Worm (Caenorhabditis elegans) whole organism, L4 larva: ENCODE measurements around the gene abcf-3.

ENCODE experiments used
- F26F4.8 ChIP-seq: fragments of 200-800 bp; sonication (Bioruptor generic); conservative IDR thresholded peaks from 2 replicates; pipeline ENCODE4 v1.3.6; 2022; ENCODE audit warnings: missing genetic modification characterization, missing compliant biosample characterization
- R02D3.7 ChIP-seq: fragments of 150-350 bp; sonication (generic microtip); optimal IDR thresholded peaks from 3 replicates; lab custom pipeline; 2014; ENCODE audit warnings: missing biosample characterization, missing genetic modification characterization
- T20F7.1 ChIP-seq: fragments of 200-800 bp; sonication (Bioruptor generic); optimal IDR thresholded peaks from 2 replicates; lab custom pipeline; 2018; ENCODE audit warnings: mild to moderate bottlenecking, missing genetic modification characterization, missing compliant biosample characterization
- T26A8.4 ChIP-seq: fragments of 200-800 bp; sonication (Bioruptor generic); IDR thresholded peaks from 2 replicates; pipeline ENCODE4 v1.3.6; 2022; ENCODE audit warnings: missing genetic modification characterization, missing compliant biosample characterization
- Y105C5A.15 ChIP-seq: fragments of 200-800 bp; sonication (Bioruptor generic); IDR thresholded peaks from 2 replicates; pipeline ENCODE4 v1.3.6; 2022; ENCODE audit warnings: missing genetic modification characterization, missing compliant biosample characterization
- Y5F2A.4 ChIP-seq: fragments of 200-800 bp; sonication (Bioruptor generic); optimal IDR thresholded peaks from 2 replicates; lab custom pipeline; 2018; ENCODE audit warnings: mild to moderate bottlenecking, missing genetic modification characterization, missing compliant biosample characterization
- ZK337.2 ChIP-seq: fragments of 200-800 bp; sonication (Bioruptor generic); IDR thresholded peaks from 2 replicates; pipeline ENCODE4 v1.3.6; 2022; ENCODE audit warnings: missing genetic modification reagents, missing genetic modification characterization, missing compliant biosample characterization
- aha-1 ChIP-seq: fragments of 150-350 bp; peaks from one replicate; lab custom pipeline; 2014; ENCODE audit warnings: missing biosample characterization, missing genetic modification characterization
- ama-1 ChIP-seq: fragments of 150-350 bp; optimal IDR thresholded peaks from 2 replicates; lab custom pipeline; 2014; ENCODE audit warnings: inconsistent platforms, mixed read lengths
- arid-1 ChIP-seq: fragments of 200-800 bp; sonication (Bioruptor generic); conservative IDR thresholded peaks from 2 replicates; pipeline ENCODE4 v1.3.6; 2022; ENCODE audit warnings: missing genetic modification reagents, missing genetic modification characterization, missing compliant biosample characterization
- attf-4 ChIP-seq: sonication (generic microtip); optimal IDR thresholded peaks from 3 replicates; lab custom pipeline; 2017; ENCODE audit warnings: missing biosample characterization, missing genetic modification characterization
- ceh-44 ChIP-seq: fragments of 200-800 bp; sonication (Bioruptor generic); IDR thresholded peaks from 2 replicates; pipeline ENCODE4 v1.3.6; 2022; ENCODE audit warnings: missing genetic modification reagents, missing genetic modification characterization, missing compliant biosample characterization
- ceh-82 ChIP-seq: sonication (generic microtip); optimal IDR thresholded peaks from 2 replicates; lab custom pipeline; 2017; ENCODE audit warnings: missing biosample characterization, missing genetic modification characterization
- ces-1 ChIP-seq: fragments of 150-350 bp; sonication (generic microtip); optimal IDR thresholded peaks from 4 replicates; lab custom pipeline; 2014; ENCODE audit warnings: missing biosample characterization, missing genetic modification reagents, missing genetic modification characterization
- daf-12 ChIP-seq: fragments of 150-350 bp; optimal IDR thresholded peaks from 2 replicates; lab custom pipeline; 2014; ENCODE audit warnings: missing biosample characterization, missing genetic modification reagents, missing genetic modification characterization
- daf-19 ChIP-seq: fragments of 200-800 bp; sonication (Bioruptor generic); conservative IDR thresholded peaks from 2 replicates; pipeline ENCODE4 v1.3.6; 2022; ENCODE audit warnings: missing genetic modification characterization, missing compliant biosample characterization
- dmd-8 ChIP-seq: fragments of 200-800 bp; sonication (Bioruptor generic); IDR thresholded peaks from 2 replicates; pipeline ENCODE4 v1.3.6; 2022; ENCODE audit warnings: missing genetic modification characterization, missing compliant biosample characterization
- dpl-1 ChIP-seq: fragments of 150-350 bp; optimal IDR thresholded peaks from 2 replicates; lab custom pipeline; 2014; ENCODE audit warnings: missing biosample characterization, missing genetic modification reagents, missing genetic modification characterization
- egl-27 ChIP-seq: sonication (generic microtip); optimal IDR thresholded peaks from 3 replicates; lab custom pipeline; 2017; ENCODE audit warnings: missing biosample characterization, missing genetic modification reagents, missing genetic modification characterization
- egl-43 ChIP-seq: fragments of 200-800 bp; sonication (Bioruptor generic); IDR thresholded peaks from 2 replicates; pipeline ENCODE4 v1.3.6; 2022; ENCODE audit warnings: missing genetic modification reagents, missing genetic modification characterization, missing compliant biosample characterization
- fkh-10 ChIP-seq: fragments of 150-350 bp; optimal IDR thresholded peaks from 2 replicates; lab custom pipeline; 2014; ENCODE audit warnings: missing biosample characterization, missing genetic modification reagents, missing genetic modification characterization
- hlh-30 ChIP-seq: sonication (generic microtip); optimal IDR thresholded peaks from 2 replicates; lab custom pipeline; 2017; ENCODE audit warnings: antibody characterized with exemption, mild to moderate bottlenecking, missing genetic modification characterization, missing compliant biosample characterization; ENCODE audit not compliant: insufficient read depth
- lin-1 ChIP-seq: fragments of 200-800 bp; sonication (Bioruptor generic); IDR thresholded peaks from 2 replicates; pipeline ENCODE4 v1.3.6; 2022; ENCODE audit warnings: missing genetic modification reagents, missing genetic modification characterization, missing compliant biosample characterization
- lin-15B ChIP-seq: fragments of 150-350 bp; sonication (generic microtip); optimal IDR thresholded peaks from 3 replicates; lab custom pipeline; 2014; ENCODE audit warnings: missing biosample characterization, missing genetic modification characterization
- lin-39 ChIP-seq: fragments of 150-350 bp; optimal IDR thresholded peaks from 2 replicates; lab custom pipeline; 2014; ENCODE audit warnings: missing biosample characterization, missing genetic modification reagents, missing genetic modification characterization
- madf-5 ChIP-seq, 2 experiments: fragments of 200-800 bp; sonication (Bioruptor generic); IDR thresholded peaks; 2 replicates each; pipeline ENCODE4 v1.3.6; 2022; ENCODE audit warnings: missing compliant biosample characterization in 2 of 2, missing genetic modification characterization in 2 of 2
- madf-9 ChIP-seq: fragments of 200-800 bp; sonication (Bioruptor generic); conservative IDR thresholded peaks from 2 replicates; pipeline ENCODE4 v1.3.6; 2022; ENCODE audit warnings: missing genetic modification reagents, missing genetic modification characterization, missing compliant biosample characterization
- mdl-1 ChIP-seq, 2 experiments: fragments of 150-350 bp in 1 of 2; sonication (generic microtip) in 1 of 2; optimal IDR thresholded peaks; 2 replicates each; lab custom pipeline; 2014 to 2017; ENCODE audit warnings: missing biosample characterization in 2 of 2, missing genetic modification characterization in 2 of 2
- mxl-2 ChIP-seq: fragments of 200-800 bp; sonication (Bioruptor generic); conservative IDR thresholded peaks from 2 replicates; pipeline ENCODE4 v1.3.6; 2022; ENCODE audit warnings: missing genetic modification reagents, missing genetic modification characterization, missing compliant biosample characterization
- mxl-3 ChIP-seq: fragments of 200-800 bp; sonication (Bioruptor generic); optimal IDR thresholded peaks from 2 replicates; lab custom pipeline; 2018; ENCODE audit warnings: mild to moderate bottlenecking, missing genetic modification characterization, missing compliant biosample characterization
- nhr-111 ChIP-seq: fragments of 200-800 bp; sonication (Bioruptor generic); optimal IDR thresholded peaks from 2 replicates; lab custom pipeline; 2018; ENCODE audit warnings: mild to moderate bottlenecking, missing genetic modification characterization, missing compliant biosample characterization
- nhr-28 ChIP-seq: fragments of 150-350 bp; optimal IDR thresholded peaks from 2 replicates; lab custom pipeline; 2014; ENCODE audit warnings: missing biosample characterization, missing genetic modification characterization
- nhr-48 ChIP-seq: sonication (generic microtip); optimal IDR thresholded peaks from 2 replicates; lab custom pipeline; 2016; ENCODE audit warnings: mild to moderate bottlenecking, missing genetic modification characterization, missing compliant biosample characterization
- nhr-76 ChIP-seq: fragments of 150-350 bp; optimal IDR thresholded peaks from 2 replicates; lab custom pipeline; 2014; ENCODE audit warnings: missing biosample characterization, missing genetic modification characterization
- nhr-77 ChIP-seq: fragments of 150-350 bp; optimal IDR thresholded peaks from 2 replicates; lab custom pipeline; 2014; ENCODE audit warnings: missing biosample characterization, missing genetic modification characterization
- php-3 ChIP-seq: fragments of 200-800 bp; sonication (Bioruptor generic); IDR thresholded peaks from 2 replicates; pipeline ENCODE4 v1.3.6; 2022; ENCODE audit warnings: missing genetic modification reagents, missing genetic modification characterization, missing compliant biosample characterization
- rbr-2 ChIP-seq: sonication (generic microtip); optimal IDR thresholded peaks from 2 replicates; lab custom pipeline; 2016; ENCODE audit warnings: missing genotype, missing genetic modification characterization, missing compliant biosample characterization
- saeg-2 ChIP-seq: fragments of 200-800 bp; sonication (Bioruptor generic); IDR thresholded peaks from 2 replicates; pipeline ENCODE4 v1.3.6; 2022; ENCODE audit warnings: missing genetic modification reagents, missing genetic modification characterization, missing compliant biosample characterization
- sdz-12 ChIP-seq: fragments of 200-800 bp; sonication (Bioruptor generic); optimal IDR thresholded peaks from 2 replicates; lab custom pipeline; 2018; ENCODE audit warnings: mild to moderate bottlenecking, missing genetic modification characterization, missing compliant biosample characterization
- set-16 ChIP-seq: fragments of 200-800 bp; sonication (Bioruptor generic); IDR thresholded peaks from 2 replicates; pipeline ENCODE4 v1.3.6; 2022; ENCODE audit warnings: missing genetic modification reagents, missing genetic modification characterization, missing compliant biosample characterization
- skn-1 ChIP-seq: fragments of 150-350 bp; optimal IDR thresholded peaks from 2 replicates; lab custom pipeline; 2014; ENCODE audit warnings: missing biosample characterization, missing genetic modification characterization
- snpc-4 ChIP-seq: fragments of 150-350 bp; optimal IDR thresholded peaks from 2 replicates; lab custom pipeline; 2014; ENCODE audit warnings: missing biosample characterization, missing genetic modification characterization
- spr-1 ChIP-seq: sonication (generic microtip); optimal IDR thresholded peaks from 2 replicates; lab custom pipeline; 2016; ENCODE audit warnings: mild to moderate bottlenecking, missing genetic modification characterization, missing compliant biosample characterization
- unc-130 ChIP-seq: sonication (generic microtip); optimal IDR thresholded peaks from 2 replicates; lab custom pipeline; 2016; ENCODE audit warnings: missing genetic modification reagents, missing genetic modification characterization, missing compliant biosample characterization
- unc-39 ChIP-seq: sonication (generic microtip); optimal IDR thresholded peaks from 2 replicates; lab custom pipeline; 2017; ENCODE audit warnings: missing biosample characterization, missing genetic modification characterization
- unc-62 ChIP-seq, 3 experiments: fragments of 150-350 bp in 1 of 3; sonication (generic microtip); optimal IDR thresholded peaks in 2 of 3; peaks in 1 of 3; 1 replicate in 1 of 3; 2 replicates in 2 of 3; lab custom pipeline; 2014 to 2017; ENCODE audit warnings: missing biosample characterization in 3 of 3, missing genetic modification characterization in 3 of 3, missing genetic modification reagents in 3 of 3, missing genotype in 1 of 3
- zfp-2 ChIP-seq: sonication (generic microtip); optimal IDR thresholded peaks from 2 replicates; lab custom pipeline; 2016; ENCODE audit warnings: mild to moderate bottlenecking, missing genetic modification characterization, missing compliant biosample characterization
- zfp-3 ChIP-seq: fragments of 200-800 bp; sonication (Bioruptor generic); conservative IDR thresholded peaks from 2 replicates; pipeline ENCODE4 v1.3.6; 2022; ENCODE audit warnings: missing genetic modification reagents, missing genetic modification characterization, missing compliant biosample characterization
- zip-11 ChIP-seq: fragments of 200-800 bp; sonication (Bioruptor generic); IDR thresholded peaks from 2 replicates; pipeline ENCODE4 v1.3.6; 2022; ENCODE audit warnings: missing genetic modification characterization, missing compliant biosample characterization
- ztf-7 ChIP-seq: fragments of 150-350 bp; optimal IDR thresholded peaks from 2 replicates; lab custom pipeline; 2014; ENCODE audit warnings: missing biosample characterization, missing genetic modification characterization

The abcf-3 gene

ce11 chrIII:6207046-6207445 lies 33.8 kb downstream of the abcf-3 start:
- TF ChIP-seq zfp-2 (tag; lab: Kevin White, UChicago) = no peak
- TF ChIP-seq unc-39 (tag; lab: Kevin White, UChicago) = no peak
- 0 out of 2 replicates have a peak, but pooled peaks have one; percentile 18 for TF ChIP-seq saeg-2 (GFP tag; lab: Robert Waterston, UW)
- no peak for TF ChIP-seq skn-1 (tag; lab: Kevin White, UChicago)
- no peak for TF ChIP-seq nhr-48 (tag; lab: Kevin White, UChicago)
- 0 out of 2 replicates have a peak, but pooled peaks have one; percentile 4 for TF ChIP-seq dmd-8 (GFP tag; lab: Robert Waterston, UW)
- TF ChIP-seq lin-15B = no peak
- no peak for TF ChIP-seq rbr-2 (tag; lab: Kevin White, UChicago)
- TF ChIP-seq, all 104 proteins: peak for 2

ce11 chrIII:6207881-6208280 lies 34.7 kb downstream of the abcf-3 start, which contains the start of gene C23G10.2:
Gene C23G10.2 (plus strand): TSS chrIII:6208064.
- no peak for TF ChIP-seq madf-5 (GFP tag; IDR thresholded peaks at IDR 0.05; lab: Robert Waterston, UW)
- no peak for TF ChIP-seq php-3 (GFP tag; lab: Robert Waterston, UW)
- TF ChIP-seq daf-12 (tag; lab: Kevin White, UChicago) = no peak
- TF ChIP-seq nhr-76 (tag; lab: Kevin White, UChicago) = no peak
- no peak for TF ChIP-seq zip-11 (GFP tag; lab: Robert Waterston, UW)
- no peak for TF ChIP-seq set-16 (GFP tag; lab: Robert Waterston, UW)
- TF ChIP-seq arid-1 (GFP tag; lab: Robert Waterston, UW) = 0 out of 2 replicates have a peak, but pooled peaks have one; percentile 16
- TF ChIP-seq ceh-82 = no peak
- TF ChIP-seq ztf-7 (tag; lab: Kevin White, UChicago) = no peak
- TF ChIP-seq lin-15B = no peak
- peak; percentile 20 for TF ChIP-seq nhr-28
- TF ChIP-seq ama-1 (lab: Kevin White, UChicago) = peak; percentile 78
- TF ChIP-seq F26F4.8 (GFP tag; lab: Robert Waterston, UW) = no peak
- no peak for TF ChIP-seq nhr-77 (tag; lab: Kevin White, UChicago)
- TF ChIP-seq mdl-1 (tag; optimal IDR thresholded peaks at IDR 0.05; lab: Kevin White, UChicago) = no peak
- no peak for TF ChIP-seq madf-9 (GFP tag; lab: Robert Waterston, UW)
- no peak for TF ChIP-seq snpc-4 (tag; lab: Kevin White, UChicago)
- TF ChIP-seq daf-19 (GFP tag; lab: Robert Waterston, UW) = no peak
- no peak for TF ChIP-seq aha-1 (tag; lab: Kevin White, UChicago)
- no peak for TF ChIP-seq lin-1
- no peak for TF ChIP-seq unc-130 (GFP tag; lab: Kevin White, UChicago)
- no peak for TF ChIP-seq dpl-1
- TF ChIP-seq attf-4 (tag; lab: Kevin White, UChicago) = no peak
- no peak for TF ChIP-seq lin-39 (tag; lab: Kevin White, UChicago)
- TF ChIP-seq mxl-3 = peak; percentile 24
- no peak for TF ChIP-seq unc-62 (GFP tag; optimal IDR thresholded peaks at IDR 0.05 in 1 of 2; lab: Kevin White, UChicago)
- TF ChIP-seq unc-62 (tag; optimal IDR thresholded peaks at IDR 0.05; lab: Kevin White, UChicago) = no peak
- no peak for TF ChIP-seq spr-1
- TF ChIP-seq nhr-111 (GFP tag; lab: Kevin White, UChicago) = no peak
- TF ChIP-seq zfp-3 (GFP tag; lab: Robert Waterston, UW) = no peak
- TF ChIP-seq ZK337.2 (GFP tag; lab: Robert Waterston, UW) = no peak
- no peak for TF ChIP-seq saeg-2 (GFP tag; lab: Robert Waterston, UW)
- TF ChIP-seq T26A8.4 (GFP tag; lab: Robert Waterston, UW) = 0 out of 2 replicates have a peak, but pooled peaks have one; percentile 7
- no peak for TF ChIP-seq rbr-2 (tag; lab: Kevin White, UChicago)
- no peak for TF ChIP-seq Y105C5A.15 (GFP tag; lab: Robert Waterston, UW)
- no peak for TF ChIP-seq ces-1
- TF ChIP-seq R02D3.7 (tag; lab: Kevin White, UChicago) = no peak
- no peak for TF ChIP-seq fkh-10
- no peak for TF ChIP-seq mxl-2 (GFP tag; lab: Robert Waterston, UW)
- no peak for TF ChIP-seq Y5F2A.4 (GFP tag; lab: Kevin White, UChicago)
- no peak for TF ChIP-seq T20F7.1 (GFP tag; lab: Kevin White, UChicago)
- TF ChIP-seq zfp-2 (tag; lab: Kevin White, UChicago) = no peak
- no peak for TF ChIP-seq sdz-12 (GFP tag; lab: Kevin White, UChicago)
- no peak for TF ChIP-seq egl-27
- no peak for TF ChIP-seq ceh-44 (GFP tag; lab: Robert Waterston, UW)
- TF ChIP-seq egl-43 (GFP tag; lab: Robert Waterston, UW) = 0 out of 2 replicates have a peak, but pooled peaks have one; percentile 42
- TF ChIP-seq dmd-8 (GFP tag; lab: Robert Waterston, UW) = no peak
- TF ChIP-seq hlh-30 = no peak
